Fruit fly (Drosophila melanogaster) whole organism, embryonic: ENCODE data around the gene CG8117.
A peak's percentile ranks its signal among the peaks of the same experiment; 100 is the strongest.

ENCODE experiments used
- Bteb2 ChIP-seq: fragments of 200-800 bp; sonication (Bioruptor generic); optimal IDR thresholded peaks from 2 replicates; lab custom pipeline; 2016; ENCODE audit warnings: missing biosample characterization, missing genetic modification characterization
- CG10147 ChIP-seq: fragments of 200-800 bp; sonication (Bioruptor generic); optimal IDR thresholded peaks from 2 replicates; lab custom pipeline; 2019; ENCODE audit warnings: missing biosample characterization, mild to moderate bottlenecking, missing genetic modification characterization, moderate library complexity
- CG10274 ChIP-seq: fragments of 200-800 bp; sonication (Bioruptor generic); optimal IDR thresholded peaks from 3 replicates; lab custom pipeline; 2017; ENCODE audit warnings: missing biosample characterization, mild to moderate bottlenecking, missing genetic modification characterization
- CG15479 ChIP-seq: fragments of 200-800 bp; sonication (Bioruptor generic); optimal IDR thresholded peaks from 3 replicates; lab custom pipeline; 2019; ENCODE audit warnings: missing biosample characterization, mild to moderate bottlenecking, missing genetic modification characterization, moderate library complexity
- CG15601 ChIP-seq: fragments of 200-800 bp; sonication (Bioruptor generic); optimal IDR thresholded peaks from 3 replicates; lab custom pipeline; 2019; ENCODE audit warnings: missing biosample characterization, mild to moderate bottlenecking, missing genetic modification characterization, moderate library complexity
- CG17328 ChIP-seq: fragments of 200-800 bp; sonication (Bioruptor generic); IDR thresholded peaks from 2 replicates; pipeline ENCODE4 v1.3.6; 2022; ENCODE audit warnings: missing biosample characterization, missing genetic modification characterization
- CG33557 ChIP-seq: fragments of 200-800 bp; sonication (Bioruptor generic); optimal IDR thresholded peaks from 2 replicates; lab custom pipeline; 2019; ENCODE audit warnings: missing biosample characterization, mild to moderate bottlenecking, missing genetic modification characterization, moderate library complexity
- CG4707 ChIP-seq: fragments of 200-800 bp; sonication (Bioruptor generic); optimal IDR thresholded peaks from 2 replicates; lab custom pipeline; 2018; ENCODE audit warnings: missing biosample characterization, mild to moderate bottlenecking, missing genetic modification characterization, moderate library complexity
- CG8924 ChIP-seq: fragments of 200-800 bp; optimal IDR thresholded peaks from 3 replicates; lab custom pipeline; 2019; ENCODE audit warnings: missing biosample characterization, mild to moderate bottlenecking, missing genetic modification characterization, moderate library complexity
- Drgx ChIP-seq: fragments of 200-800 bp; sonication (Bioruptor generic); IDR thresholded peaks from 2 replicates; pipeline ENCODE4 v1.3.6; 2022; ENCODE audit warnings: missing biosample characterization, missing genetic modification characterization
- HLHmδ ChIP-seq: fragments of 200-800 bp; sonication (Bioruptor generic); optimal IDR thresholded peaks from 2 replicates; lab custom pipeline; 2018; ENCODE audit warnings: missing biosample characterization, mild to moderate bottlenecking, missing genetic modification characterization, moderate library complexity
- Jarid2 ChIP-seq: fragments of 200-800 bp; sonication (Bioruptor generic); optimal IDR thresholded peaks from 3 replicates; lab custom pipeline; 2017; ENCODE audit warnings: mild to moderate bottlenecking, missing biosample characterization, missing genetic modification reagents, missing genetic modification characterization
- MBD-R2 ChIP-seq: fragments of 200-800 bp; sonication (Bioruptor generic); IDR thresholded peaks from 2 replicates; pipeline ENCODE4 v1.3.6; 2022; ENCODE audit warnings: missing biosample characterization, missing genetic modification characterization
- Oli ChIP-seq: fragments of 200-800 bp; sonication (Bioruptor generic); optimal IDR thresholded peaks from 2 replicates; lab custom pipeline; 2018; ENCODE audit warnings: missing biosample characterization, mild to moderate bottlenecking, missing genetic modification characterization, moderate library complexity
- Trl ChIP-seq, 3 experiments: fragments of >200 bp in 2 of 3; fragments of 200-800 bp in 1 of 3; sonication (Bioruptor generic) in 1 of 3; optimal IDR thresholded peaks; 2 replicates in 1 of 3; 3 replicates in 2 of 3; lab custom pipeline; 2016 to 2017; ENCODE audit warnings: missing biosample characterization in 1 of 3, missing genetic modification characterization in 1 of 3
- ac ChIP-seq: fragments of 200-800 bp; sonication (Bioruptor generic); optimal IDR thresholded peaks from 3 replicates; lab custom pipeline; 2017; ENCODE audit warnings: missing biosample characterization, mild to moderate bottlenecking, missing genetic modification characterization
- ash1 ChIP-seq: fragments of 200-800 bp; sonication (Bioruptor generic); optimal IDR thresholded peaks from 2 replicates; lab custom pipeline; 2018; ENCODE audit warnings: missing biosample characterization, mild to moderate bottlenecking, missing genetic modification characterization
- cad ChIP-seq: fragments of >200 bp; optimal IDR thresholded peaks from 2 replicates; lab custom pipeline; 2017; ENCODE audit warnings: missing biosample characterization, missing genetic modification characterization
- cg ChIP-seq: fragments of 200-800 bp; sonication (Bioruptor generic); optimal IDR thresholded peaks from 3 replicates; lab custom pipeline; 2019; ENCODE audit warnings: missing biosample characterization, mild to moderate bottlenecking, missing genetic modification characterization, moderate library complexity
- ewg ChIP-seq: fragments of 200-800 bp; sonication (Bioruptor generic); optimal IDR thresholded peaks from 3 replicates; lab custom pipeline; 2017; ENCODE audit warnings: mild to moderate bottlenecking, missing biosample characterization, missing genetic modification reagents, missing genetic modification characterization
- fd96Cb ChIP-seq: fragments of 200-800 bp; sonication (Bioruptor generic); optimal IDR thresholded peaks from 2 replicates; lab custom pipeline; 2018; ENCODE audit warnings: missing biosample characterization, mild to moderate bottlenecking, missing genetic modification characterization, moderate library complexity
- grn ChIP-seq: fragments of 200-800 bp; sonication (Bioruptor generic); optimal IDR thresholded peaks from 3 replicates; lab custom pipeline; 2017; ENCODE audit warnings: missing biosample characterization, missing genetic modification characterization
- jumu ChIP-seq: fragments of 200-800 bp; sonication (Bioruptor generic); optimal IDR thresholded peaks from 3 replicates; lab custom pipeline; 2016; ENCODE audit warnings: missing biosample characterization, missing genetic modification characterization
- nerfin-1 ChIP-seq: fragments of 200-800 bp; sonication (Bioruptor generic); optimal IDR thresholded peaks from 3 replicates; lab custom pipeline; 2019; ENCODE audit warnings: missing biosample characterization, mild to moderate bottlenecking, missing genetic modification characterization, moderate library complexity
- nom ChIP-seq: fragments of 200-800 bp; sonication (Bioruptor generic); optimal IDR thresholded peaks from 2 replicates; lab custom pipeline; 2017; ENCODE audit warnings: missing biosample characterization, missing genetic modification characterization, mild to moderate bottlenecking, moderate library complexity, missing genetic modification reagents
- p53 ChIP-seq: fragments of 200-800 bp; sonication (Bioruptor generic); optimal IDR thresholded peaks from 2 replicates; lab custom pipeline; 2016; ENCODE audit warnings: missing biosample characterization, missing genetic modification characterization
- sens ChIP-seq: fragments of 200-800 bp; sonication (Bioruptor generic); peaks from one replicate; lab custom pipeline; 2016; ENCODE audit warnings: missing biosample characterization, missing genetic modification characterization
- slp2 ChIP-seq: fragments of 200-800 bp; sonication (Bioruptor generic); optimal IDR thresholded peaks from 2 replicates; lab custom pipeline; 2016; ENCODE audit warnings: missing biosample characterization, missing genetic modification characterization
- so ChIP-seq: fragments of 200-800 bp; sonication (Bioruptor generic); IDR thresholded peaks from 3 replicates; pipeline ENCODE4 v1.3.6; 2022; ENCODE audit warnings: missing biosample characterization, missing genetic modification characterization
- ssp ChIP-seq: fragments of 200-800 bp; sonication (Bioruptor generic); IDR thresholded peaks from 2 replicates; pipeline ENCODE4 v1.3.6; 2022; ENCODE audit warnings: missing biosample characterization, missing genetic modification characterization
- tll ChIP-seq, 2 experiments: fragments of 200-800 bp in 1 of 2; fragments of >200 bp in 1 of 2; sonication (Bioruptor generic) in 1 of 2; optimal IDR thresholded peaks; 2 replicates each; lab custom pipeline; 2017 to 2019; ENCODE audit warnings: missing biosample characterization in 2 of 2, missing genetic modification characterization in 2 of 2, mild to moderate bottlenecking in 1 of 2, moderate library complexity in 1 of 2
- zen ChIP-seq: fragments of 200-800 bp; sonication (Bioruptor generic); optimal IDR thresholded peaks from 3 replicates; lab custom pipeline; 2018; ENCODE audit warnings: missing biosample characterization, mild to moderate bottlenecking, missing genetic modification characterization, moderate library complexity
- zf30C ChIP-seq: fragments of 200-800 bp; sonication (Bioruptor generic); optimal IDR thresholded peaks from 3 replicates; lab custom pipeline; 2018; ENCODE audit warnings: missing biosample characterization, mild to moderate bottlenecking, missing genetic modification characterization
- zfh1 ChIP-seq: fragments of 200-800 bp; sonication (Bioruptor generic); IDR thresholded peaks from 3 replicates; pipeline ENCODE4 v1.3.6; 2022; ENCODE audit warnings: missing biosample characterization, missing genetic modification characterization

Gene CG8117

dm6 chrX:15675294-15675693, 31.3 kb downstream of the CG8117 start, which contains the start of gene CG12708:
Gene CG12708 (plus strand): TSS chrX:15675476.
- TF ChIP-seq ssp (GFP tag; lab: Robert Waterston, UW), result no peak
- no peak for TF ChIP-seq grn (GFP tag; lab: Kevin White, UChicago)
- peak in 1 of 2 experiments; percentile 74 for TF ChIP-seq Trl (optimal IDR thresholded peaks at IDR 0.05; lab: Kevin White, UChicago)
- TF ChIP-seq Trl (GFP tag; optimal IDR thresholded peaks at IDR 0.05; lab: Kevin White, UChicago), result no peak
- TF ChIP-seq Jarid2 (GFP tag; lab: Kevin White, UChicago), result peak; percentile 80
- peak; percentile 25 for TF ChIP-seq zf30C (GFP tag; lab: Kevin White, UChicago)
- peak; percentile 74 for TF ChIP-seq nom (GFP tag; lab: Kevin White, UChicago)
- peak; percentile 87 for TF ChIP-seq HLHmδ (GFP tag; lab: Kevin White, UChicago)
- peak; percentile 100 for TF ChIP-seq CG15601 (tag; lab: Kevin White, UChicago)
- 0 out of 2 replicates have a peak, but pooled peaks have one; percentile 22 for TF ChIP-seq Drgx (GFP tag; lab: Robert Waterston, UW)
- peak; percentile 9 for TF ChIP-seq CG33557
- peak; percentile 9 for TF ChIP-seq ac (GFP tag; lab: Kevin White, UChicago)
- TF ChIP-seq MBD-R2 (GFP tag; lab: Robert Waterston, UW), result no peak
- TF ChIP-seq nerfin-1, result peak; percentile 75
- TF ChIP-seq p53 (GFP tag; lab: Kevin White, UChicago), result no peak
- no peak for TF ChIP-seq CG10274
- TF ChIP-seq sens (GFP tag; lab: Kevin White, UChicago), result peak; percentile 72
- TF ChIP-seq CG4707 (GFP tag; lab: Kevin White, UChicago), result peak; percentile 10
- no peak for TF ChIP-seq slp2 (GFP tag; lab: Kevin White, UChicago)
- TF ChIP-seq ewg (GFP tag; lab: Kevin White, UChicago), result peak; percentile 39
- TF ChIP-seq, all 482 proteins: peak for 13

dm6 chrX:15684419-15684818, 40.4 kb downstream of the CG8117 start:
- TF ChIP-seq tll (GFP tag; optimal IDR thresholded peaks at IDR 0.05; lab: Kevin White, UChicago), result peak in 1 of 2 experiments; percentile 65
- peak; percentile 96 for TF ChIP-seq zen (tag; lab: Kevin White, UChicago)
- peak; percentile 45 for TF ChIP-seq CG15479 (GFP tag; lab: Kevin White, UChicago)
- TF ChIP-seq cad, result peak; percentile 54
- no peak for TF ChIP-seq fd96Cb (tag; lab: Kevin White, UChicago)

DNA sequence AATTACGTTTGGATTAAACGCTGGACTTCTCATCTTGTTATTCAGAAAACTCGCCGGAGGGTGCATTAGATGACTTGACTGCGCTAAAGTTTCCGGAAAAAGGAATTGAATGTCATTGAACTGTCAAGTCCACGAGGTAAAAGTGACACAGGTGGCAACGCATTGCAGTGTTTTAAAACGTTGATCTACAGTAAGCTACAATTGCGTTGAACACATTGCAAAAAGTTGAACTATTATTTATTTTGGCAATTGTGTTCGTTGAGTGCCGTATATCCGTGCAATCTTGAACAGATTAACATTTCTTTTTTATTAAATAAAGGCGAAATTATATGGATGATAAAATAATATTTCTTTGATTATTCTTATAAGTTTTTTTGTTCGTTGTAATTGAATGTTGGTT, 44.7 kb downstream of the CG8117 start, which contains the start of gene CG15599:
CG15599 (minus strand) TSS at position 101 of the 400 bp plus-strand sequence.
- no peak for TF ChIP-seq Drgx (GFP tag; lab: Robert Waterston, UW)
- no peak for TF ChIP-seq tll (GFP tag; optimal IDR thresholded peaks at IDR 0.05; lab: Kevin White, UChicago)
- no peak for TF ChIP-seq CG8924 (tag; lab: Kevin White, UChicago)
- no peak for TF ChIP-seq Bteb2 (GFP tag; lab: Kevin White, UChicago)
- no peak for TF ChIP-seq zfh1 (GFP tag; lab: Robert Waterston, UW)
- TF ChIP-seq CG10147 (GFP tag; lab: Kevin White, UChicago), result no peak
- TF ChIP-seq ash1, result no peak
- no peak for TF ChIP-seq Oli (tag; lab: Kevin White, UChicago)
- no peak for TF ChIP-seq CG17328 (GFP tag; lab: Robert Waterston, UW)
- TF ChIP-seq so (GFP tag; lab: Robert Waterston, UW), result no peak
- TF ChIP-seq cg, result no peak
- TF ChIP-seq jumu (GFP tag; lab: Kevin White, UChicago), result no peak
